Fruit fly (Drosophila melanogaster) whole organism, embryonic: ENCODE data around the gene CG33125.

Experiments used
- Abd-B ChIP-seq: fragments of 200-800 bp; sonication (Bioruptor generic); optimal IDR thresholded peaks from 2 replicates; lab custom pipeline; 2018; ENCODE audit warnings: missing biosample characterization, mild to moderate bottlenecking, missing genetic modification characterization, moderate library complexity
- Ada2b ChIP-seq: fragments of 200-800 bp; sonication (Bioruptor generic); IDR thresholded peaks from 2 replicates; pipeline ENCODE4 v1.3.6; 2022; ENCODE audit warnings: missing biosample characterization, missing genetic modification characterization
- Antp ChIP-seq: fragments of 200-800 bp; sonication (Bioruptor generic); optimal IDR thresholded peaks from 3 replicates; lab custom pipeline; 2016; ENCODE audit warnings: missing biosample characterization, missing genetic modification characterization
- Bdp1 ChIP-seq: fragments of 200-800 bp; sonication (Bioruptor generic); optimal IDR thresholded peaks from 3 replicates; lab custom pipeline; 2016; ENCODE audit warnings: missing biosample characterization, missing genetic modification characterization
- CG1024 ChIP-seq: fragments of 200-800 bp; sonication (Bioruptor generic); IDR thresholded peaks from 2 replicates; pipeline ENCODE4 v1.3.6; 2022; ENCODE audit warnings: missing biosample characterization, missing genetic modification characterization
- CG10321 ChIP-seq: fragments of 200-800 bp; sonication (Bioruptor generic); IDR thresholded peaks from 2 replicates; pipeline ENCODE4 v1.3.6; 2022; ENCODE audit warnings: missing biosample characterization, missing genetic modification characterization
- CG11085 ChIP-seq: fragments of 200-800 bp; sonication (Bioruptor generic); IDR thresholded peaks from 2 replicates; pipeline ENCODE4 v1.3.6; 2022; ENCODE audit warnings: missing biosample characterization, missing genetic modification characterization
- CG11247 ChIP-seq: fragments of 200-800 bp; sonication (Bioruptor generic); IDR thresholded peaks from 2 replicates; pipeline ENCODE4 v1.3.6; 2022; ENCODE audit warnings: missing biosample characterization, missing genetic modification characterization
- CG12219 ChIP-seq: fragments of 200-800 bp; sonication (Bioruptor generic); optimal IDR thresholded peaks from 3 replicates; lab custom pipeline; 2018; ENCODE audit warnings: missing biosample characterization, mild to moderate bottlenecking, missing genetic modification characterization
- CG12299 ChIP-seq: fragments of 200-800 bp; sonication (Bioruptor generic); optimal IDR thresholded peaks from 2 replicates; lab custom pipeline; 2018; ENCODE audit warnings: missing biosample characterization, mild to moderate bottlenecking, missing genetic modification characterization
- CG13624 ChIP-seq: fragments of 200-800 bp; sonication (Bioruptor generic); optimal IDR thresholded peaks from 2 replicates; lab custom pipeline; 2016; ENCODE audit warnings: missing biosample characterization, missing genetic modification characterization
- CG15011 ChIP-seq: fragments of 200-800 bp; sonication (Bioruptor generic); optimal IDR thresholded peaks from 3 replicates; lab custom pipeline; 2018; ENCODE audit warnings: missing biosample characterization, mild to moderate bottlenecking, missing genetic modification characterization
- CG15269 ChIP-seq: fragments of 200-800 bp; sonication (Bioruptor generic); optimal IDR thresholded peaks from 2 replicates; lab custom pipeline; 2018; ENCODE audit warnings: missing biosample characterization, mild to moderate bottlenecking, missing genetic modification characterization, moderate library complexity
- CG15514 ChIP-seq: fragments of 200-800 bp; sonication (Bioruptor generic); optimal IDR thresholded peaks from 3 replicates; lab custom pipeline; 2017; ENCODE audit warnings: missing biosample characterization, missing genetic modification characterization, mild to moderate bottlenecking, moderate library complexity, missing genetic modification reagents
- CG17328 ChIP-seq: fragments of 200-800 bp; sonication (Bioruptor generic); IDR thresholded peaks from 2 replicates; pipeline ENCODE4 v1.3.6; 2022; ENCODE audit warnings: missing biosample characterization, missing genetic modification characterization
- CG17361 ChIP-seq: fragments of 200-800 bp; sonication (Bioruptor generic); IDR thresholded peaks from 3 replicates; pipeline ENCODE4 v1.3.6; 2022; ENCODE audit warnings: missing biosample characterization, missing genetic modification characterization
- CG17385 ChIP-seq: fragments of 200-800 bp; sonication (Bioruptor generic); optimal IDR thresholded peaks from 3 replicates; lab custom pipeline; 2018; ENCODE audit warnings: missing biosample characterization, mild to moderate bottlenecking, missing genetic modification characterization
- CG17568 ChIP-seq: fragments of 200-800 bp; sonication (Bioruptor generic); optimal IDR thresholded peaks from 2 replicates; lab custom pipeline; 2018; ENCODE audit warnings: missing biosample characterization, mild to moderate bottlenecking, missing genetic modification characterization, moderate library complexity
- CG18476 ChIP-seq: fragments of 200-800 bp; sonication (Bioruptor generic); optimal IDR thresholded peaks from 2 replicates; lab custom pipeline; 2016; ENCODE audit warnings: missing biosample characterization, mild to moderate bottlenecking, missing genetic modification characterization
- CG3163 ChIP-seq: fragments of 200-800 bp; sonication (Bioruptor generic); optimal IDR thresholded peaks from 3 replicates; lab custom pipeline; 2016; ENCODE audit warnings: missing biosample characterization, missing genetic modification characterization
- CG32767 ChIP-seq: fragments of 200-800 bp; sonication (Bioruptor generic); IDR thresholded peaks from 2 replicates; pipeline ENCODE4 v1.3.6; 2022; ENCODE audit warnings: missing biosample characterization, missing genetic modification characterization
- CG33213 ChIP-seq: fragments of 200-800 bp; sonication (Bioruptor generic); optimal IDR thresholded peaks from 3 replicates; lab custom pipeline; 2016; ENCODE audit warnings: missing biosample characterization, missing genetic modification characterization
- CG8089 ChIP-seq: fragments of 200-800 bp; sonication (Bioruptor generic); optimal IDR thresholded peaks from 3 replicates; lab custom pipeline; 2016; ENCODE audit warnings: missing biosample characterization, missing genetic modification characterization
- Camta ChIP-seq: fragments of 200-800 bp; sonication (Bioruptor generic); optimal IDR thresholded peaks from 2 replicates; lab custom pipeline; 2016; ENCODE audit warnings: missing biosample characterization, missing genetic modification characterization
- Fer1 ChIP-seq: fragments of 200-800 bp; sonication (Bioruptor generic); optimal IDR thresholded peaks from 2 replicates; lab custom pipeline; 2017; ENCODE audit warnings: missing biosample characterization, mild to moderate bottlenecking, missing genetic modification characterization
- HLH54F ChIP-seq: fragments of 200-800 bp; sonication (Bioruptor generic); optimal IDR thresholded peaks from 3 replicates; lab custom pipeline; 2016; ENCODE audit warnings: missing biosample characterization, missing genetic modification characterization
- Hr51 ChIP-seq, 2 experiments: fragments of 200-800 bp; sonication (Bioruptor generic); optimal IDR thresholded peaks; 2 replicates in 1 of 2; 3 replicates in 1 of 2; lab custom pipeline; 2016 to 2018; ENCODE audit warnings: missing biosample characterization in 2 of 2, missing genetic modification characterization in 2 of 2, mild to moderate bottlenecking in 1 of 2, moderate library complexity in 1 of 2
- MBD-R2 ChIP-seq: fragments of 200-800 bp; sonication (Bioruptor generic); IDR thresholded peaks from 2 replicates; pipeline ENCODE4 v1.3.6; 2022; ENCODE audit warnings: missing biosample characterization, missing genetic modification characterization
- NFAT ChIP-seq: fragments of 200-800 bp; sonication (Bioruptor generic); IDR thresholded peaks from 2 replicates; pipeline ENCODE4 v1.3.6; 2022; ENCODE audit warnings: missing biosample characterization, missing genetic modification characterization
- PHDP ChIP-seq: fragments of 200-800 bp; sonication (Bioruptor generic); optimal IDR thresholded peaks from 3 replicates; lab custom pipeline; 2018; ENCODE audit warnings: missing biosample characterization, mild to moderate bottlenecking, missing genetic modification characterization, moderate library complexity
- Pdp1 ChIP-seq, 2 experiments: fragments of 200-800 bp; sonication (Bioruptor generic); optimal IDR thresholded peaks; 3 replicates each; lab custom pipeline; 2016; ENCODE audit warnings: missing biosample characterization in 2 of 2, missing genetic modification characterization in 2 of 2, mild to moderate bottlenecking in 1 of 2, moderate library complexity in 1 of 2
- Trl ChIP-seq, 3 experiments: fragments of >200 bp in 2 of 3; fragments of 200-800 bp in 1 of 3; sonication (Bioruptor generic) in 1 of 3; optimal IDR thresholded peaks; 2 replicates in 1 of 3; 3 replicates in 2 of 3; lab custom pipeline; 2016 to 2017; ENCODE audit warnings: missing biosample characterization in 1 of 3, missing genetic modification characterization in 1 of 3
- ase ChIP-seq: fragments of 200-800 bp; sonication (Bioruptor generic); IDR thresholded peaks from 3 replicates; pipeline ENCODE4 v1.3.6; 2022; ENCODE audit warnings: missing biosample characterization, missing genetic modification characterization
- bigmax ChIP-seq: fragments of 200-800 bp; sonication (Bioruptor generic); optimal IDR thresholded peaks from 2 replicates; lab custom pipeline; 2018; ENCODE audit warnings: missing biosample characterization, mild to moderate bottlenecking, missing genetic modification characterization
- bsh ChIP-seq, 2 experiments: fragments of 200-800 bp; sonication (Bioruptor generic); optimal IDR thresholded peaks; 2 replicates each; lab custom pipeline; 2017 to 2018; ENCODE audit warnings: mild to moderate bottlenecking in 2 of 2, missing biosample characterization in 2 of 2, missing genetic modification characterization in 2 of 2, moderate library complexity in 1 of 2
- danr ChIP-seq: fragments of 200-800 bp; sonication (Bioruptor generic); IDR thresholded peaks from 2 replicates; pipeline ENCODE4 v1.3.6; 2022; ENCODE audit warnings: missing biosample characterization, missing genetic modification characterization
- fru ChIP-seq: fragments of >200 bp; optimal IDR thresholded peaks from 2 replicates; lab custom pipeline; 2017
- fu2 ChIP-seq: fragments of 200-800 bp; sonication (Bioruptor generic); optimal IDR thresholded peaks from 2 replicates; lab custom pipeline; 2016; ENCODE audit warnings: missing biosample characterization, missing genetic modification characterization
- gcm ChIP-seq: fragments of 200-800 bp; sonication (Bioruptor generic); optimal IDR thresholded peaks from 2 replicates; lab custom pipeline; 2019; ENCODE audit warnings: missing biosample characterization, mild to moderate bottlenecking, missing genetic modification characterization, moderate library complexity
- lbe ChIP-seq: fragments of 200-800 bp; sonication (Bioruptor generic); optimal IDR thresholded peaks from 2 replicates; lab custom pipeline; 2016; ENCODE audit warnings: missing biosample characterization, mild to moderate bottlenecking, missing genetic modification characterization
- lmd ChIP-seq: fragments of 200-800 bp; sonication (Bioruptor generic); IDR thresholded peaks from 2 replicates; pipeline ENCODE4 v1.3.6; 2022; ENCODE audit warnings: missing biosample characterization, missing genetic modification characterization
- org-1 ChIP-seq: fragments of 200-800 bp; sonication (Bioruptor generic); optimal IDR thresholded peaks from 2 replicates; lab custom pipeline; 2017; ENCODE audit warnings: missing biosample characterization, missing genetic modification characterization
- phol ChIP-seq: fragments of 200-800 bp; sonication (Bioruptor generic); optimal IDR thresholded peaks from 3 replicates; lab custom pipeline; 2018; ENCODE audit warnings: missing biosample characterization, mild to moderate bottlenecking, missing genetic modification characterization, moderate library complexity
- psq ChIP-seq: fragments of 200-800 bp; sonication (Bioruptor generic); optimal IDR thresholded peaks from 2 replicates; lab custom pipeline; 2017; ENCODE audit warnings: missing biosample characterization, missing genetic modification characterization
- ranshi ChIP-seq: fragments of 200-800 bp; sonication (Bioruptor generic); IDR thresholded peaks from 2 replicates; pipeline ENCODE4 v1.3.6; 2022; ENCODE audit warnings: missing biosample characterization, missing genetic modification characterization
- rib ChIP-seq: fragments of 200-800 bp; sonication (Bioruptor generic); IDR thresholded peaks from 2 replicates; pipeline ENCODE4 v1.3.6; 2022; ENCODE audit warnings: missing biosample characterization, missing genetic modification characterization
- salm ChIP-seq: fragments of 200-800 bp; sonication (Bioruptor generic); optimal IDR thresholded peaks from 2 replicates; lab custom pipeline; 2018; ENCODE audit warnings: missing biosample characterization, mild to moderate bottlenecking, missing genetic modification characterization
- scrt ChIP-seq: fragments of 200-800 bp; sonication (Bioruptor generic); optimal IDR thresholded peaks from 2 replicates; lab custom pipeline; 2018; ENCODE audit warnings: missing biosample characterization, mild to moderate bottlenecking, missing genetic modification characterization, moderate library complexity
- sens-2 ChIP-seq: fragments of 200-800 bp; sonication (Bioruptor generic); IDR thresholded peaks from 2 replicates; pipeline ENCODE4 v1.3.6; 2022; ENCODE audit warnings: missing biosample characterization, missing genetic modification characterization
- slou ChIP-seq: fragments of 200-800 bp; sonication (Bioruptor generic); optimal IDR thresholded peaks from 3 replicates; lab custom pipeline; 2016; ENCODE audit warnings: missing biosample characterization, missing genetic modification characterization
- vvl ChIP-seq: fragments of 200-800 bp; sonication (Bioruptor generic); IDR thresholded peaks from 2 replicates; pipeline ENCODE4 v1.3.6; 2022; ENCODE audit warnings: missing biosample characterization, missing genetic modification characterization

The CG33125 gene

dm6 chr2L:2636326-2637001 is 15.8 kb downstream of the CG33125 start (continued):
- TF ChIP-seq Pdp1 (GFP tag; optimal IDR thresholded peaks at IDR 0.05; lab: Kevin White, UChicago), result no peak
- TF ChIP-seq sens-2, result no peak
- TF ChIP-seq CG17568 (GFP tag; lab: Kevin White, UChicago), result no peak
- no peak for TF ChIP-seq CG10321
- peak in 1 of 2 experiments; percentile 29 for TF ChIP-seq Hr51 (GFP tag; optimal IDR thresholded peaks at IDR 0.05; lab: Kevin White, UChicago)
- no peak for TF ChIP-seq danr (GFP tag; lab: Robert Waterston, UW)
- no peak for TF ChIP-seq CG17361 (GFP tag; lab: Robert Waterston, UW)
- no peak for TF ChIP-seq CG32767
- TF ChIP-seq CG1024 (GFP tag; lab: Robert Waterston, UW), result no peak
- no peak for TF ChIP-seq Ada2b (GFP tag; lab: Robert Waterston, UW)
- TF ChIP-seq CG12219 (GFP tag; lab: Kevin White, UChicago), result no peak
- no peak for TF ChIP-seq ase (GFP tag; lab: Robert Waterston, UW)
- TF ChIP-seq scrt, result no peak
- no peak for TF ChIP-seq Camta
- no peak for TF ChIP-seq phol
- TF ChIP-seq CG18476 (GFP tag; lab: Kevin White, UChicago), result no peak
- TF ChIP-seq Antp, result no peak
- TF ChIP-seq HLH54F, result no peak
- TF ChIP-seq CG3163 (GFP tag; lab: Kevin White, UChicago), result no peak
- no peak for TF ChIP-seq Bdp1 (GFP tag; lab: Kevin White, UChicago)
- no peak for TF ChIP-seq fu2 (GFP tag; lab: Kevin White, UChicago)
- TF ChIP-seq CG33213 (GFP tag; lab: Kevin White, UChicago), result no peak
- TF ChIP-seq Trl (optimal IDR thresholded peaks at IDR 0.05; lab: Kevin White, UChicago), result no peak
- TF ChIP-seq Trl (GFP tag; optimal IDR thresholded peaks at IDR 0.05; lab: Kevin White, UChicago), result no peak
- TF ChIP-seq bigmax (GFP tag; lab: Kevin White, UChicago), result no peak
- no peak for TF ChIP-seq CG13624 (GFP tag; lab: Kevin White, UChicago)
- no peak for TF ChIP-seq CG12299 (tag; lab: Kevin White, UChicago)
- TF ChIP-seq lbe (GFP tag; lab: Kevin White, UChicago), result no peak
- TF ChIP-seq rib (GFP tag; lab: Robert Waterston, UW), result no peak
- peak; percentile 42 for TF ChIP-seq PHDP (tag; lab: Kevin White, UChicago)
- TF ChIP-seq ranshi, result no peak
- TF ChIP-seq CG17328, result no peak
- no peak for TF ChIP-seq slou (GFP tag; lab: Kevin White, UChicago)
- TF ChIP-seq CG15011 (GFP tag; lab: Kevin White, UChicago), result no peak
- TF ChIP-seq CG15269 (tag; lab: Kevin White, UChicago), result peak; percentile 1
- TF ChIP-seq bsh (GFP tag; optimal IDR thresholded peaks at IDR 0.05; lab: Kevin White, UChicago), result peak in 1 of 2 experiments; percentile 58
- TF ChIP-seq CG11247, result no peak
- no peak for TF ChIP-seq gcm (GFP tag; lab: Kevin White, UChicago)
- no peak for TF ChIP-seq CG11085 (GFP tag; lab: Robert Waterston, UW)
- no peak for TF ChIP-seq org-1 (GFP tag; lab: Kevin White, UChicago)
- no peak for TF ChIP-seq Abd-B (GFP tag; lab: Kevin White, UChicago)
- no peak for TF ChIP-seq lmd
- peak; percentile 12 for TF ChIP-seq CG17385
- TF ChIP-seq Fer1 (GFP tag; lab: Kevin White, UChicago), result no peak
- no peak for TF ChIP-seq MBD-R2 (GFP tag; lab: Robert Waterston, UW)
- no peak for TF ChIP-seq fru (lab: Kevin White, UChicago)
- no peak for TF ChIP-seq NFAT (GFP tag; lab: Robert Waterston, UW)
- TF ChIP-seq salm (tag; lab: Kevin White, UChicago), result no peak
- no peak for TF ChIP-seq CG15514 (GFP tag; lab: Kevin White, UChicago)
- no peak for TF ChIP-seq vvl (GFP tag; lab: Robert Waterston, UW)
- TF ChIP-seq CG8089 (GFP tag; lab: Kevin White, UChicago), result no peak
- TF ChIP-seq psq (GFP tag; lab: Kevin White, UChicago), result no peak
